Fruit fly (Drosophila melanogaster) whole organism, embryonic: ENCODE results near the gene CheB38b.

Source experiments
- Awh ChIP-seq: fragments of 200-800 bp; sonication (Bioruptor generic); IDR thresholded peaks from 2 replicates; pipeline ENCODE4, ENCODE4 v1.3.6; 2022; ENCODE audit warnings: missing biosample characterization, missing genetic modification characterization
- B-H1 ChIP-seq: fragments of 200-800 bp; sonication (Bioruptor generic); IDR thresholded peaks from 3 replicates; pipeline ENCODE4 v1.3.6; 2022; ENCODE audit warnings: missing biosample characterization, missing genetic modification characterization
- B-H2 ChIP-seq: fragments of 200-800 bp; sonication (Bioruptor generic); optimal IDR thresholded peaks from 2 replicates; lab custom pipeline; 2018; ENCODE audit warnings: missing biosample characterization, mild to moderate bottlenecking, missing genetic modification characterization
- CG10366 ChIP-seq: fragments of 200-800 bp; sonication (Bioruptor generic); IDR thresholded peaks from 2 replicates; pipeline ENCODE4 v1.3.6; 2022; ENCODE audit warnings: missing biosample characterization, missing genetic modification characterization
- CG11247 ChIP-seq: fragments of 200-800 bp; sonication (Bioruptor generic); IDR thresholded peaks from 2 replicates; pipeline ENCODE4 v1.3.6; 2022; ENCODE audit warnings: missing biosample characterization, missing genetic modification characterization
- CG12071 ChIP-seq: fragments of 200-800 bp; sonication (Bioruptor generic); optimal IDR thresholded peaks from 3 replicates; lab custom pipeline; 2018; ENCODE audit warnings: missing biosample characterization, mild to moderate bottlenecking, missing genetic modification characterization
- CG12155 ChIP-seq: fragments of 200-800 bp; sonication (Bioruptor generic); optimal IDR thresholded peaks from 3 replicates; lab custom pipeline; 2016; ENCODE audit warnings: missing biosample characterization, missing genetic modification characterization
- CG14667 ChIP-seq: fragments of 200-800 bp; sonication (Bioruptor generic); IDR thresholded peaks from 2 replicates; pipeline ENCODE4 v1.3.6; 2022; ENCODE audit warnings: missing biosample characterization, missing genetic modification characterization
- CG15011 ChIP-seq: fragments of 200-800 bp; sonication (Bioruptor generic); optimal IDR thresholded peaks from 3 replicates; lab custom pipeline; 2018; ENCODE audit warnings: missing biosample characterization, mild to moderate bottlenecking, missing genetic modification characterization
- CG15514 ChIP-seq: fragments of 200-800 bp; sonication (Bioruptor generic); optimal IDR thresholded peaks from 3 replicates; lab custom pipeline; 2017; ENCODE audit warnings: missing biosample characterization, missing genetic modification characterization, mild to moderate bottlenecking, moderate library complexity, missing genetic modification reagents
- CG16815 ChIP-seq: fragments of 200-800 bp; sonication (Bioruptor generic); optimal IDR thresholded peaks from 3 replicates; lab custom pipeline; 2017; ENCODE audit warnings: missing biosample characterization, mild to moderate bottlenecking, missing genetic modification characterization
- CG16863 ChIP-seq: fragments of 200-800 bp; sonication (Bioruptor generic); optimal IDR thresholded peaks from 3 replicates; lab custom pipeline; 2016; ENCODE audit warnings: missing biosample characterization, missing genetic modification characterization
- CG2678 ChIP-seq: fragments of 200-800 bp; sonication (Bioruptor generic); optimal IDR thresholded peaks from 3 replicates; lab custom pipeline; 2019; ENCODE audit warnings: missing biosample characterization, mild to moderate bottlenecking, missing genetic modification characterization, moderate library complexity
- CG32532 ChIP-seq: fragments of 200-800 bp; sonication (Bioruptor generic); IDR thresholded peaks from 2 replicates; pipeline ENCODE4 v1.3.6; 2022; ENCODE audit warnings: missing biosample characterization, missing genetic modification characterization
- CG42726 ChIP-seq: fragments of 200-800 bp; sonication (Bioruptor generic); IDR thresholded peaks from 2 replicates; pipeline ENCODE4 v1.3.6; 2022; ENCODE audit warnings: missing biosample characterization, missing genetic modification characterization; ENCODE audit not compliant: partially characterized antibody
- CG4282 ChIP-seq: fragments of 200-800 bp; sonication (Bioruptor generic); optimal IDR thresholded peaks from 2 replicates; lab custom pipeline; 2016; ENCODE audit warnings: missing biosample characterization, missing genetic modification characterization
- CG4730 ChIP-seq: fragments of 200-800 bp; sonication (Bioruptor generic); IDR thresholded peaks from 2 replicates; pipeline ENCODE4 v1.3.6; 2022; ENCODE audit warnings: missing biosample characterization, missing genetic modification characterization
- CG8089 ChIP-seq: fragments of 200-800 bp; sonication (Bioruptor generic); optimal IDR thresholded peaks from 3 replicates; lab custom pipeline; 2016; ENCODE audit warnings: missing biosample characterization, missing genetic modification characterization
- CrebB ChIP-seq: fragments of 200-800 bp; sonication (Bioruptor generic); optimal IDR thresholded peaks from 3 replicates; lab custom pipeline; 2018; ENCODE audit warnings: missing biosample characterization, mild to moderate bottlenecking, missing genetic modification characterization
- D19B ChIP-seq: fragments of 200-800 bp; sonication (Bioruptor generic); optimal IDR thresholded peaks from 2 replicates; lab custom pipeline; 2017; ENCODE audit warnings: missing biosample characterization, mild to moderate bottlenecking, missing genetic modification characterization
- Ets97D ChIP-seq: fragments of 200-800 bp; sonication (Bioruptor generic); optimal IDR thresholded peaks from 3 replicates; lab custom pipeline; 2016; ENCODE audit warnings: missing biosample characterization, missing genetic modification characterization
- Fer2 ChIP-seq: fragments of 200-800 bp; sonication (Bioruptor generic); optimal IDR thresholded peaks from 2 replicates; lab custom pipeline; 2018; ENCODE audit warnings: missing biosample characterization, mild to moderate bottlenecking, missing genetic modification characterization, moderate library complexity
- H2.0 ChIP-seq: fragments of 200-800 bp; sonication (Bioruptor generic); IDR thresholded peaks from 2 replicates; pipeline ENCODE4 v1.3.6; 2022; ENCODE audit warnings: missing biosample characterization, missing genetic modification characterization
- Hr51 ChIP-seq, 2 experiments: fragments of 200-800 bp; sonication (Bioruptor generic); optimal IDR thresholded peaks; 2 replicates in 1 of 2; 3 replicates in 1 of 2; lab custom pipeline; 2016 to 2018; ENCODE audit warnings: missing biosample characterization in 2 of 2, missing genetic modification characterization in 2 of 2, mild to moderate bottlenecking in 1 of 2, moderate library complexity in 1 of 2
- Jarid2 ChIP-seq: fragments of 200-800 bp; sonication (Bioruptor generic); optimal IDR thresholded peaks from 3 replicates; lab custom pipeline; 2017; ENCODE audit warnings: mild to moderate bottlenecking, missing biosample characterization, missing genetic modification reagents, missing genetic modification characterization
- MTF-1 ChIP-seq: fragments of 200-800 bp; sonication (Bioruptor generic); optimal IDR thresholded peaks from 2 replicates; lab custom pipeline; 2018; ENCODE audit warnings: missing biosample characterization, mild to moderate bottlenecking, missing genetic modification characterization, borderline replicate concordance
- Meics ChIP-seq: fragments of 200-800 bp; sonication (Bioruptor generic); optimal IDR thresholded peaks from 2 replicates; lab custom pipeline; 2017; ENCODE audit warnings: missing biosample characterization, mild to moderate bottlenecking, missing genetic modification characterization
- Mes4 ChIP-seq: fragments of 200-800 bp; sonication (Bioruptor generic); optimal IDR thresholded peaks from 2 replicates; lab custom pipeline; 2016; ENCODE audit warnings: missing biosample characterization, missing genetic modification characterization
- Mrtf ChIP-seq: fragments of 200-800 bp; sonication (Bioruptor generic); IDR thresholded peaks from 3 replicates; pipeline ENCODE4 v1.3.6; 2022; ENCODE audit warnings: missing biosample characterization, missing genetic modification characterization
- Optix ChIP-seq: fragments of 200-800 bp; sonication (Bioruptor generic); IDR thresholded peaks from 3 replicates; pipeline ENCODE4 v1.3.6; 2022; ENCODE audit warnings: missing biosample characterization, missing genetic modification characterization
- bbx ChIP-seq: fragments of 200-800 bp; sonication (Bioruptor generic); IDR thresholded peaks from 2 replicates; pipeline ENCODE4 v1.3.6; 2022; ENCODE audit warnings: missing biosample characterization, missing genetic modification characterization; ENCODE audit not compliant: partially characterized antibody
- chif ChIP-seq, 2 experiments: fragments of 200-800 bp; sonication (Bioruptor generic); optimal IDR thresholded peaks; 3 replicates each; lab custom pipeline; 2016; ENCODE audit warnings: missing biosample characterization in 2 of 2, missing genetic modification characterization in 2 of 2
- da ChIP-seq: fragments of 200-800 bp; sonication (Bioruptor generic); optimal IDR thresholded peaks from 2 replicates; lab custom pipeline; 2016; ENCODE audit warnings: missing biosample characterization, missing genetic modification characterization
- dimm ChIP-seq: fragments of 200-800 bp; sonication (Bioruptor generic); IDR thresholded peaks from 2 replicates; pipeline ENCODE4 v1.3.6; 2022; ENCODE audit warnings: missing biosample characterization, missing genetic modification characterization
- hbn ChIP-seq: fragments of 200-800 bp; sonication (Bioruptor generic); IDR thresholded peaks from 2 replicates; pipeline ENCODE4 v1.3.6; 2022; ENCODE audit warnings: missing biosample characterization, missing genetic modification characterization; ENCODE audit not compliant: partially characterized antibody
- lilli ChIP-seq: fragments of 200-800 bp; sonication (Bioruptor generic); optimal IDR thresholded peaks from 3 replicates; lab custom pipeline; 2016; ENCODE audit warnings: missing biosample characterization, missing genetic modification characterization
- lola ChIP-seq, 3 experiments: fragments of >200 bp in 2 of 3; fragments of 200-800 bp in 1 of 3; sonication (Bioruptor generic) in 1 of 3; optimal IDR thresholded peaks; 2 replicates each; lab custom pipeline; 2017 to 2019; ENCODE audit warnings: missing biosample characterization in 3 of 3, missing genetic modification characterization in 3 of 3, mild to moderate bottlenecking in 1 of 3, moderate library complexity in 1 of 3
- luna ChIP-seq: fragments of 200-800 bp; sonication (Bioruptor generic); optimal IDR thresholded peaks from 2 replicates; lab custom pipeline; 2016; ENCODE audit warnings: missing biosample characterization, missing genetic modification characterization
- nerfin-1 ChIP-seq: fragments of 200-800 bp; sonication (Bioruptor generic); optimal IDR thresholded peaks from 3 replicates; lab custom pipeline; 2019; ENCODE audit warnings: missing biosample characterization, mild to moderate bottlenecking, missing genetic modification characterization, moderate library complexity
- oc ChIP-seq: fragments of 200-800 bp; sonication (Bioruptor generic); optimal IDR thresholded peaks from 2 replicates; lab custom pipeline; 2018; ENCODE audit warnings: missing biosample characterization, mild to moderate bottlenecking, missing genetic modification characterization, moderate library complexity
- odd ChIP-seq: fragments of 200-800 bp; sonication (Bioruptor generic); optimal IDR thresholded peaks from 2 replicates; lab custom pipeline; 2017; ENCODE audit warnings: missing biosample characterization, mild to moderate bottlenecking, missing genetic modification characterization
- p53 ChIP-seq: fragments of 200-800 bp; sonication (Bioruptor generic); optimal IDR thresholded peaks from 2 replicates; lab custom pipeline; 2016; ENCODE audit warnings: missing biosample characterization, missing genetic modification characterization
- pita ChIP-seq: fragments of 200-800 bp; sonication (Bioruptor generic); optimal IDR thresholded peaks from 2 replicates; lab custom pipeline; 2017; ENCODE audit warnings: missing biosample characterization, mild to moderate bottlenecking, missing genetic modification characterization
- ranshi ChIP-seq: fragments of 200-800 bp; sonication (Bioruptor generic); IDR thresholded peaks from 2 replicates; pipeline ENCODE4 v1.3.6; 2022; ENCODE audit warnings: missing biosample characterization, missing genetic modification characterization
- sob ChIP-seq: fragments of 200-800 bp; sonication (Bioruptor generic); IDR thresholded peaks from 2 replicates; pipeline ENCODE4 v1.3.6; 2022; ENCODE audit warnings: missing biosample characterization, missing genetic modification characterization
- ssp ChIP-seq: fragments of 200-800 bp; sonication (Bioruptor generic); IDR thresholded peaks from 2 replicates; pipeline ENCODE4 v1.3.6; 2022; ENCODE audit warnings: missing biosample characterization, missing genetic modification characterization
- tll ChIP-seq, 2 experiments: fragments of 200-800 bp in 1 of 2; fragments of >200 bp in 1 of 2; sonication (Bioruptor generic) in 1 of 2; optimal IDR thresholded peaks; 2 replicates each; lab custom pipeline; 2017 to 2019; ENCODE audit warnings: missing biosample characterization in 2 of 2, missing genetic modification characterization in 2 of 2, mild to moderate bottlenecking in 1 of 2, moderate library complexity in 1 of 2
- tup ChIP-seq: fragments of 200-800 bp; sonication (Bioruptor generic); optimal IDR thresholded peaks from 2 replicates; lab custom pipeline; 2016; ENCODE audit warnings: missing biosample characterization, mild to moderate bottlenecking, missing genetic modification characterization, moderate library complexity
- vnd ChIP-seq: fragments of 200-800 bp; sonication (Bioruptor generic); IDR thresholded peaks from 3 replicates; pipeline ENCODE4 v1.3.6; 2022; ENCODE audit warnings: missing biosample characterization, missing genetic modification characterization; ENCODE audit not compliant: partially characterized antibody
- yki ChIP-seq: fragments of >200 bp; optimal IDR thresholded peaks from 3 replicates; lab custom pipeline; 2018
- zfh1 ChIP-seq: fragments of 200-800 bp; sonication (Bioruptor generic); IDR thresholded peaks from 3 replicates; pipeline ENCODE4 v1.3.6; 2022; ENCODE audit warnings: missing biosample characterization, missing genetic modification characterization

CheB38b gene

DNA sequence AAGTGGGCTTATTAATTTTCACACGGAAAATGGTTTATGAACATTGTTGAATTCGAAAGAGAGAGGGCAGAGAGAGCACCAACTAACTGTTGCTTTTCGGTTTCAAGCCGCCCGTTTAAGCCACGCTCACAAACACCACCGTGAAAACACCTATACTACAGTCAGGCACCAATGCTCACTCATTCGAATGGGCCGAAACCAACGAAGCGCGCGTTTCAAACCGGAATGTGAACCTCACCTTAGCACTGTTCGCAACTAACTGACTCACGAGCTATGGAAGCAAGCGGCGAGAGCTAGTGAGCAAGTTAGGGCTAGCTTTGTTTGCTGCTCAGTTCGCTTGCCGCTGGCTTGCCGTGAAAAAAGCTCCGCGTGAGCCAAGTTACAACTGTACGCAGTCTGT lies 23.2 kb downstream of the CheB38b start (continued):
- TF ChIP-seq CG2678 (tag; lab: Kevin White, UChicago) = no peak
- TF ChIP-seq Jarid2 (GFP tag; lab: Kevin White, UChicago) = peak; percentile 85
- TF ChIP-seq Mes4 (GFP tag; lab: Kevin White, UChicago) = no peak
- TF ChIP-seq dimm = no peak
- peak; percentile 60 for TF ChIP-seq CG15514 (GFP tag; lab: Kevin White, UChicago)
- TF ChIP-seq B-H2 (GFP tag; lab: Kevin White, UChicago) = peak; percentile 48
- no peak for TF ChIP-seq B-H1 (GFP tag; lab: Robert Waterston, UW)
- TF ChIP-seq CG15011 (GFP tag; lab: Kevin White, UChicago) = no peak
- TF ChIP-seq CG4282 (GFP tag; lab: Kevin White, UChicago) = no peak
- TF ChIP-seq chif (GFP tag; optimal IDR thresholded peaks at IDR 0.05; lab: Kevin White, UChicago) = no peak
- TF ChIP-seq Optix (GFP tag; lab: Robert Waterston, UW) = no peak
- TF ChIP-seq CG14667 (GFP tag; lab: Robert Waterston, UW) = no peak
- TF ChIP-seq lola (GFP tag; optimal IDR thresholded peaks at IDR 0.05; lab: Kevin White, UChicago) = no peak
- no peak for TF ChIP-seq ranshi (GFP tag; lab: Robert Waterston, UW)
- TF ChIP-seq CG8089 = no peak
- no peak for TF ChIP-seq odd
- TF ChIP-seq Meics (GFP tag; lab: Kevin White, UChicago) = no peak
- no peak for TF ChIP-seq MTF-1 (GFP tag; lab: Kevin White, UChicago)
- no peak for TF ChIP-seq CG11247 (GFP tag; lab: Robert Waterston, UW)
- no peak for TF ChIP-seq nerfin-1 (tag; lab: Kevin White, UChicago)
- TF ChIP-seq Mrtf (GFP tag; lab: Robert Waterston, UW) = no peak
- TF ChIP-seq CG12071 (GFP tag; lab: Kevin White, UChicago) = peak; percentile 30
- no peak for TF ChIP-seq lilli (GFP tag; lab: Kevin White, UChicago)
- TF ChIP-seq pita (GFP tag; lab: Kevin White, UChicago) = no peak
- TF ChIP-seq bbx (GFP tag; lab: Robert Waterston, UW) = peak; percentile 54
- no peak for TF ChIP-seq luna (GFP tag; lab: Kevin White, UChicago)
- 0 out of 2 replicates have a peak, but pooled peaks have one; percentile 40 for TF ChIP-seq sob
- TF ChIP-seq CrebB (tag; lab: Kevin White, UChicago) = peak; percentile 40
- no peak for TF ChIP-seq zfh1
- no peak for TF ChIP-seq H2.0 (GFP tag; lab: Robert Waterston, UW)
- no peak for TF ChIP-seq CG16863
- TF ChIP-seq Ets97D (GFP tag; lab: Kevin White, UChicago) = no peak
- TF ChIP-seq Fer2 (tag; lab: Kevin White, UChicago) = no peak
- peak; percentile 28 for TF ChIP-seq oc (tag; lab: Kevin White, UChicago)
- no peak for TF ChIP-seq CG12155
- TF ChIP-seq tll (GFP tag; optimal IDR thresholded peaks at IDR 0.05; lab: Kevin White, UChicago) = no peak
- peak; percentile 27; the same call in 1 of the 2 replicates for TF ChIP-seq CG32532 (GFP tag; lab: Robert Waterston, UW)
- TF ChIP-seq yki (lab: Kevin White, UChicago) = no peak
- TF ChIP-seq D19B (GFP tag; lab: Kevin White, UChicago) = no peak
- TF ChIP-seq tup (GFP tag; lab: Kevin White, UChicago) = no peak
- 0 out of 2 replicates have a peak, but pooled peaks have one; percentile 25 for TF ChIP-seq hbn
- TF ChIP-seq CG16815 (GFP tag; lab: Kevin White, UChicago) = no peak
- TF ChIP-seq CG10366 (GFP tag; lab: Robert Waterston, UW) = no peak
- no peak for TF ChIP-seq p53 (GFP tag; lab: Kevin White, UChicago)
- peak; percentile 41; the same call in 1 of the 2 replicates for TF ChIP-seq CG42726 (GFP tag; lab: Robert Waterston, UW)
- no peak for TF ChIP-seq vnd (GFP tag; lab: Robert Waterston, UW)
- TF ChIP-seq da = no peak
- TF ChIP-seq Hr51 (GFP tag; optimal IDR thresholded peaks at IDR 0.05; lab: Kevin White, UChicago) = peak in 1 of 2 experiments; percentile 2
- TF ChIP-seq Awh (GFP tag; lab: Robert Waterston, UW) = peak; percentile 27; the same call in 1 of the 2 replicates
- TF ChIP-seq ssp = no peak
- TF ChIP-seq CG4730 (GFP tag; lab: Robert Waterston, UW) = no peak
